Worm (Caenorhabditis elegans): ENCODE measurements around the gene C04F5.9.

C04F5.9 gene

DNA sequence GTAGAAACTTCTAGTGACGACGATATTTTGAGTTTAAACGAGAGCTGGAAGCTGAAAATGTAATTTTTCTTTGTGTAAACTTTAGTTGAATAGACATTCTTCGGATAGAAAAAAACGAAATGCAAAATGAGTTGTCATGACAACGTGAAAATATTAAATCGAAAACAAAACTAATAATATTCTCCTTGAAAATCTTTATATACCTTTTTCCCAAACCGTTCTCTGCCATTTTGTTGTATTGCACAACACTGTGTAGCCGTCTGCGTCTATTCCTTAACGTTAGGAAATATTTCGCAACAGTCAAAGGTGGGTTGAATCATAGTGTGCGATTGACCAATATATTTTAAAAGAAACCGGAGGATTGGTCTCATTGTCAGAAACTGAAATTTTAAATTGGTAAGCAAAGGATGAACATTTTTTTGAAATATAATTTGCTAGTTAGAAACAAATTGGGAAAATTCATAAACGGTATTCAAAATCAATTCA, 38.1 kb downstream of the C04F5.9 start, which contains the start of gene Y58A7A.3:
TSS of gene Y58A7A.3 (minus strand) at position 51 of the 486 bp plus-strand sequence.
- TF ChIP-seq W03F9.2 (tag; optimal IDR thresholded peaks at IDR 0.05) (peak; percentile 68), him-1 (tag; optimal IDR thresholded peaks at IDR 0.05) (no peak), dao-5 (tag; optimal IDR thresholded peaks at IDR 0.05) (no peak)

- TF ChIP-seq dao-5 (tag; optimal IDR thresholded peaks at IDR 0.05) = no peak
Observed at ce11 chrV:5072082-5072481, 46.9 kb downstream of the C04F5.9 start, which contains the start of gene Y58A7A.2. TSS of gene Y58A7A.2 (minus strand) at chrV:5072182.

- TF ChIP-seq W03F9.2 (tag; optimal IDR thresholded peaks at IDR 0.05) (no peak), him-1 (tag; optimal IDR thresholded peaks at IDR 0.05) (no peak), dao-5 (tag; optimal IDR thresholded peaks at IDR 0.05) (no peak)
Observed at ce11 chrV:5069440-5069839, 49.6 kb downstream of the C04F5.9 start, which contains the start of gene Y58A7A.1. TSS of gene Y58A7A.1 (minus strand) at chrV:5069540.

ce11 chrV:5067390-5067789, 51.6 kb downstream of the C04F5.9 start:
- TF ChIP-seq dao-5 (tag; optimal IDR thresholded peaks at IDR 0.05) (no peak), W03F9.2 (tag; optimal IDR thresholded peaks at IDR 0.05) (no peak), him-1 (tag; optimal IDR thresholded peaks at IDR 0.05) (no peak)

- TF ChIP-seq dao-5 (tag; optimal IDR thresholded peaks at IDR 0.05) = no peak
- peak; percentile 37 for TF ChIP-seq him-1 (tag; optimal IDR thresholded peaks at IDR 0.05)
Observed at ce11 chrV:5064761-5065421, 54.1 kb downstream of the C04F5.9 start, which contains the start of gene mlk-1. TSS of gene mlk-1 (minus strand) at chrV:5064811.
